Worm (Caenorhabditis elegans) whole organism, L1 larva: ENCODE measurements around the gene F54B3.2.
A peak's percentile ranks its signal among the peaks of the same experiment; 100 is the strongest.

ENCODE experiments used
- C04F5.9 ChIP-seq: sonication (generic microtip); optimal IDR thresholded peaks from 2 replicates; lab custom pipeline; 2016; ENCODE audit warnings: missing genetic modification characterization, missing compliant biosample characterization
- C34B4.2 ChIP-seq: sonication (generic microtip); optimal IDR thresholded peaks from 2 replicates; lab custom pipeline; 2017; ENCODE audit warnings: mild to moderate bottlenecking, missing genetic modification characterization, missing compliant biosample characterization
- F16B12.6 ChIP-seq: fragments of 150-350 bp; optimal IDR thresholded peaks from 2 replicates; lab custom pipeline; 2014; ENCODE audit warnings: missing biosample characterization, missing genetic modification characterization
- aha-1 ChIP-seq: fragments of 150-350 bp; optimal IDR thresholded peaks from 2 replicates; lab custom pipeline; 2014; ENCODE audit warnings: missing biosample characterization, missing genetic modification characterization
- alr-1 ChIP-seq: fragments of 200-800 bp; sonication (Bioruptor generic); optimal IDR thresholded peaks from 2 replicates; lab custom pipeline; 2018; ENCODE audit warnings: borderline replicate concordance, mild to moderate bottlenecking, missing genetic modification characterization, missing compliant biosample characterization
- blmp-1 ChIP-seq: fragments of 150-350 bp; optimal IDR thresholded peaks from 2 replicates; lab custom pipeline; 2014; ENCODE audit warnings: missing biosample characterization, missing genetic modification characterization
- ceh-63 ChIP-seq: fragments of 200-800 bp; sonication (Bioruptor generic); optimal IDR thresholded peaks from 2 replicates; lab custom pipeline; 2018; ENCODE audit warnings: mild to moderate bottlenecking, missing genetic modification characterization, missing compliant biosample characterization
- ceh-82 ChIP-seq, 3 experiments: fragments of 150-350 bp in 1 of 3; sonication (generic microtip) in 2 of 3; optimal IDR thresholded peaks; 2 replicates each; lab custom pipeline; 2014 to 2017; ENCODE audit warnings: missing biosample characterization in 3 of 3, missing genetic modification characterization in 3 of 3
- ceh-88 ChIP-seq: fragments of 200-800 bp; sonication (Bioruptor generic); IDR thresholded peaks from 2 replicates; pipeline ENCODE4 v1.3.6; 2022; ENCODE audit warnings: missing genetic modification characterization, missing compliant biosample characterization
- ceh-90 ChIP-seq: sonication (generic microtip); optimal IDR thresholded peaks from 2 replicates; lab custom pipeline; 2016; ENCODE audit warnings: missing genetic modification characterization, missing compliant biosample characterization
- ces-1 ChIP-seq: fragments of 150-350 bp; optimal IDR thresholded peaks from 2 replicates; lab custom pipeline; 2014; ENCODE audit warnings: missing biosample characterization, missing genetic modification reagents, missing genetic modification characterization
- efl-1 ChIP-seq, 4 experiments: fragments of 150-350 bp; optimal IDR thresholded peaks in 3 of 4; peaks in 1 of 4; 1 replicate in 1 of 4; 2 replicates in 3 of 4; lab custom pipeline; 2014; ENCODE audit warnings: missing biosample characterization in 2 of 4, missing genetic modification characterization in 2 of 4, missing genetic modification reagents in 2 of 4
- efl-3 ChIP-seq: fragments of 200-800 bp; sonication (Bioruptor generic); optimal IDR thresholded peaks from 2 replicates; lab custom pipeline; 2018; ENCODE audit warnings: mild to moderate bottlenecking, missing genetic modification characterization, missing compliant biosample characterization
- egl-13 ChIP-seq: sonication (generic microtip); optimal IDR thresholded peaks from 2 replicates; lab custom pipeline; 2016; ENCODE audit warnings: missing genotype, missing genetic modification reagents, missing genetic modification characterization, missing compliant biosample characterization
- egl-27 ChIP-seq, 2 experiments: fragments of 150-350 bp in 1 of 2; sonication (generic microtip); optimal IDR thresholded peaks; 3 replicates each; lab custom pipeline; 2017 to 2018; ENCODE audit warnings: missing biosample characterization in 2 of 2, missing genetic modification characterization in 2 of 2, missing genetic modification reagents in 2 of 2
- elt-2 ChIP-seq: sonication (generic microtip); optimal IDR thresholded peaks from 2 replicates; lab custom pipeline; 2016; ENCODE audit warnings: missing genetic modification characterization, mild to moderate bottlenecking, inconsistent platforms, missing compliant biosample characterization, missing genetic modification reagents
- elt-3 ChIP-seq, 6 experiments: fragments of 150-350 bp in 1 of 6; sonication (generic microtip); optimal IDR thresholded peaks; 2 replicates each; lab custom pipeline; 2017 to 2018; ENCODE audit warnings: missing biosample characterization in 6 of 6, missing genetic modification characterization in 6 of 6, inconsistent platforms in 1 of 6
- ets-5 ChIP-seq: fragments of 200-800 bp; sonication (Bioruptor generic); IDR thresholded peaks from 2 replicates; pipeline ENCODE4 v1.3.6; 2022; ENCODE audit warnings: missing genetic modification characterization, missing compliant biosample characterization
- fkh-4 ChIP-seq: sonication (generic microtip); optimal IDR thresholded peaks from 2 replicates; lab custom pipeline; 2016; ENCODE audit warnings: missing compliant biosample characterization, missing genetic modification characterization, borderline replicate concordance
- fkh-8 ChIP-seq: sonication (generic microtip); optimal IDR thresholded peaks from 2 replicates; lab custom pipeline; 2016; ENCODE audit warnings: mild to moderate bottlenecking, missing genetic modification characterization, missing compliant biosample characterization
- grh-1 ChIP-seq: fragments of 200-800 bp; sonication (Bioruptor generic); IDR thresholded peaks from 2 replicates; pipeline ENCODE4 v1.3.6; 2022; ENCODE audit warnings: missing genetic modification reagents, missing genetic modification characterization, missing compliant biosample characterization
- hpl-2 ChIP-seq: fragments of 150-350 bp; optimal IDR thresholded peaks from 2 replicates; lab custom pipeline; 2014; ENCODE audit warnings: missing biosample characterization, missing genetic modification reagents, missing genetic modification characterization
- irx-1 ChIP-seq: sonication (generic microtip); optimal IDR thresholded peaks from 2 replicates; lab custom pipeline; 2016; ENCODE audit warnings: missing genetic modification characterization, missing compliant biosample characterization
- isw-1 ChIP-seq: fragments of 200-800 bp; sonication (Bioruptor generic); IDR thresholded peaks from 2 replicates; pipeline ENCODE4 v1.3.6; 2022; ENCODE audit warnings: missing genetic modification characterization, missing compliant biosample characterization
- lin-13 ChIP-seq: fragments of 150-350 bp; optimal IDR thresholded peaks from 2 replicates; lab custom pipeline; 2014; ENCODE audit warnings: missing biosample characterization, missing genetic modification reagents, missing genetic modification characterization
- lin-35 ChIP-seq, 2 experiments: fragments of 150-350 bp; optimal IDR thresholded peaks; 2 replicates each; lab custom pipeline; 2014; ENCODE audit warnings: missing biosample characterization in 2 of 2, missing genetic modification characterization in 2 of 2, missing genetic modification reagents in 2 of 2
- lin-39 ChIP-seq: fragments of 150-350 bp; optimal IDR thresholded peaks from 2 replicates; lab custom pipeline; 2014; ENCODE audit warnings: missing biosample characterization, missing genetic modification reagents, missing genetic modification characterization
- lsy-2 ChIP-seq, 2 experiments: fragments of 150-350 bp; optimal IDR thresholded peaks; 2 replicates each; lab custom pipeline; 2014; ENCODE audit warnings: missing biosample characterization in 2 of 2, missing genetic modification characterization in 2 of 2
- mab-9 ChIP-seq: fragments of 200-800 bp; sonication (Bioruptor generic); IDR thresholded peaks from 2 replicates; pipeline ENCODE4 v1.3.6; 2022; ENCODE audit warnings: missing genetic modification reagents, missing genetic modification characterization, missing compliant biosample characterization
- mdl-1 ChIP-seq, 2 experiments: fragments of 150-350 bp; optimal IDR thresholded peaks; 2 replicates each; lab custom pipeline; 2014 to 2017; ENCODE audit warnings: missing biosample characterization in 2 of 2, missing genetic modification characterization in 2 of 2, inconsistent platforms in 1 of 2
- nhr-11 ChIP-seq: fragments of 150-350 bp; optimal IDR thresholded peaks from 2 replicates; lab custom pipeline; 2014; ENCODE audit warnings: missing biosample characterization, missing genetic modification characterization
- nhr-12 ChIP-seq: sonication (generic microtip); optimal IDR thresholded peaks from 2 replicates; lab custom pipeline; 2017; ENCODE audit warnings: missing biosample characterization, missing genetic modification characterization
- nhr-19 ChIP-seq: fragments of 200-800 bp; sonication (Bioruptor generic); conservative IDR thresholded peaks from 2 replicates; pipeline ENCODE4 v1.3.6; 2022; ENCODE audit warnings: missing genetic modification characterization, missing compliant biosample characterization
- nhr-20 ChIP-seq: sonication (generic microtip); optimal IDR thresholded peaks from 2 replicates; lab custom pipeline; 2016; ENCODE audit warnings: mild to moderate bottlenecking, missing genetic modification characterization, missing compliant biosample characterization
- nhr-237 ChIP-seq: fragments of 150-350 bp; optimal IDR thresholded peaks from 2 replicates; lab custom pipeline; 2014; ENCODE audit warnings: missing biosample characterization, missing genetic modification characterization
- nhr-28 ChIP-seq: fragments of 150-350 bp; optimal IDR thresholded peaks from 2 replicates; lab custom pipeline; 2014; ENCODE audit warnings: missing biosample characterization, missing genetic modification characterization
- nhr-71 ChIP-seq: sonication (generic microtip); optimal IDR thresholded peaks from 2 replicates; lab custom pipeline; 2016; ENCODE audit warnings: mild to moderate bottlenecking, missing genetic modification characterization, moderate library complexity, missing compliant biosample characterization
- pag-3 ChIP-seq: sonication (generic microtip); optimal IDR thresholded peaks from 2 replicates; lab custom pipeline; 2017; ENCODE audit warnings: missing genetic modification characterization, mild to moderate bottlenecking, missing compliant biosample characterization, antibody characterized with exemption, borderline replicate concordance; ENCODE audit not compliant: insufficient read depth
- snpc-4 ChIP-seq: fragments of 150-350 bp; optimal IDR thresholded peaks from 2 replicates; lab custom pipeline; 2014; ENCODE audit warnings: missing biosample characterization, missing genetic modification characterization
- snu-23 ChIP-seq: sonication (generic microtip); optimal IDR thresholded peaks from 2 replicates; lab custom pipeline; 2016; ENCODE audit warnings: missing genetic modification characterization, missing compliant biosample characterization
- sox-4 ChIP-seq: sonication (generic microtip); optimal IDR thresholded peaks from 2 replicates; lab custom pipeline; 2016; ENCODE audit warnings: missing genetic modification characterization, missing compliant biosample characterization
- sptf-1 ChIP-seq: fragments of 150-350 bp; optimal IDR thresholded peaks from 2 replicates; lab custom pipeline; 2014; ENCODE audit warnings: missing biosample characterization, missing genetic modification characterization
- sup-37 ChIP-seq: fragments of 200-800 bp; sonication (Bioruptor generic); optimal IDR thresholded peaks from 2 replicates; lab custom pipeline; 2018; ENCODE audit warnings: mild to moderate bottlenecking, missing genetic modification characterization, missing compliant biosample characterization
- tbx-2 ChIP-seq: sonication (generic microtip); optimal IDR thresholded peaks from 2 replicates; lab custom pipeline; 2016; ENCODE audit warnings: missing genetic modification characterization, missing compliant biosample characterization
- tlp-1 ChIP-seq: fragments of 150-350 bp; optimal IDR thresholded peaks from 2 replicates; lab custom pipeline; 2014; ENCODE audit warnings: missing biosample characterization, missing genetic modification characterization
- unc-62 ChIP-seq: fragments of 150-350 bp; optimal IDR thresholded peaks from 2 replicates; lab custom pipeline; 2014; ENCODE audit warnings: missing biosample characterization, missing genetic modification reagents, missing genetic modification characterization
- unc-86 ChIP-seq: sonication (generic microtip); optimal IDR thresholded peaks from 2 replicates; lab custom pipeline; 2016; ENCODE audit warnings: missing genetic modification characterization, missing compliant biosample characterization
- unc-98 ChIP-seq: fragments of 200-800 bp; sonication (Bioruptor generic); IDR thresholded peaks from 2 replicates; pipeline ENCODE4 v1.3.6; 2022; ENCODE audit warnings: missing genetic modification characterization, missing compliant biosample characterization
- zag-1 ChIP-seq: fragments of 150-350 bp; optimal IDR thresholded peaks from 2 replicates; lab custom pipeline; 2014; ENCODE audit warnings: missing biosample characterization, missing genetic modification characterization
- zip-4 ChIP-seq: fragments of 200-800 bp; sonication (Bioruptor generic); optimal IDR thresholded peaks from 2 replicates; lab custom pipeline; 2018; ENCODE audit warnings: mild to moderate bottlenecking, missing genetic modification characterization, moderate library complexity, missing compliant biosample characterization
- ztf-11 ChIP-seq, 2 experiments: sonication (generic microtip); optimal IDR thresholded peaks; 2 replicates each; lab custom pipeline; 2016 to 2017; ENCODE audit warnings: missing genetic modification characterization in 2 of 2, missing biosample characterization in 1 of 2, missing compliant biosample characterization in 1 of 2
- ztf-4 ChIP-seq: fragments of 150-350 bp; optimal IDR thresholded peaks from 2 replicates; lab custom pipeline; 2014; ENCODE audit warnings: missing biosample characterization, missing genetic modification characterization

The F54B3.2 gene

DNA sequence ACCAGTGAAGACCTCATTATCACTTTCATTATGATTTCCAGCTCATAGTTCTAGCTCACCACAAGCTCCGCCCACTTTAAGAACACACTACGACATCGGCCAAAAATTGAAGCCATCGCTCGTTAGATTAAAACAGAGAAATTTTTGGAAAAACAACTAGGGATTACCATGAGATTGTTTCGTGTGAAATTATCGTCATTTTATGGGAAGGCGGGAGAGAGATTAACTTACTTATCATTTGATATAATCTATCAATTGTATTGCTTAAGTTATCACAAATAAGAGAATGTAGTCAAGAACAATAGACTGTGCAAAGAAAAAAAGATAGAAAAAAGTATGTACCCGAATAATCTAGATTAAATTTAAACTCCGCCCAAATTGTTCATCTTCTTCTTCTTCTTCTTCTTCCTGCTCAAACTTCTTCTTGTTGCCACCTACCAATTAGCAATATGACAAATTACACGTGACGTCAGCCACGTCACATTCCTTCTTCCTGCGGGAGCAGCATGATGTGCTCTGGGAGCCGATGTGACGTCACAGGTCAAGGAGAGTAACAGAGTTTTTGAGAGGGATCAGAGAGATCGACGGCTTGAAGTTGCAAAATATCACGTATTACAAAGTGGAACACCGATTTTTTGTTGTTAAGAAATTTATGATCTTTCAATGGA is 30.3 kb upstream of the F54B3.2 start, which contains the start of gene nep-26:
nep-26 (minus strand) TSS at position 51 of the 668 bp plus-strand sequence.
- TF ChIP-seq ceh-88 (GFP tag; lab: Robert Waterston, UW): no peak
- TF ChIP-seq fkh-8 (tag; lab: Kevin White, UChicago): no peak
- TF ChIP-seq nhr-20 (tag; lab: Kevin White, UChicago): peak; percentile 66
- TF ChIP-seq snpc-4 (tag; lab: Kevin White, UChicago): no peak
- TF ChIP-seq C34B4.2 (tag; lab: Kevin White, UChicago): no peak
- peak in 1 of 2 experiments; percentile 63 for TF ChIP-seq mdl-1 (tag; optimal IDR thresholded peaks at IDR 0.05; lab: Kevin White, UChicago)
- no peak for TF ChIP-seq unc-98 (GFP tag; lab: Robert Waterston, UW)
- TF ChIP-seq nhr-237: no peak
- TF ChIP-seq lin-13: peak; percentile 24
- no peak for TF ChIP-seq nhr-28 (tag; lab: Kevin White, UChicago)
- TF ChIP-seq egl-13 (tag; lab: Kevin White, UChicago): no peak
- TF ChIP-seq aha-1: no peak
- TF ChIP-seq ceh-63 (GFP tag; lab: Kevin White, UChicago): no peak
- TF ChIP-seq lsy-2 (tag; optimal IDR thresholded peaks at IDR 0.05; lab: Kevin White, UChicago): peak; percentile 21 to 40
- TF ChIP-seq nhr-11: peak; percentile 6
- TF ChIP-seq irx-1 (tag; lab: Kevin White, UChicago): no peak
- TF ChIP-seq unc-62: no peak
- no peak for TF ChIP-seq ztf-11 (tag; optimal IDR thresholded peaks at IDR 0.05; lab: Kevin White, UChicago)
- no peak for TF ChIP-seq isw-1 (GFP tag; lab: Robert Waterston, UW)
- no peak for TF ChIP-seq egl-27 (tag; optimal IDR thresholded peaks at IDR 0.05; lab: Kevin White, UChicago)
- TF ChIP-seq ceh-82 (tag; optimal IDR thresholded peaks at IDR 0.05; lab: Kevin White, UChicago): no peak
- peak; percentile 90 for TF ChIP-seq nhr-71 (tag; lab: Kevin White, UChicago)
- no peak for TF ChIP-seq unc-86
- no peak for TF ChIP-seq mab-9 (GFP tag; lab: Robert Waterston, UW)
- TF ChIP-seq snu-23 (GFP tag; lab: Kevin White, UChicago): peak; percentile 51
- TF ChIP-seq pag-3: no peak
- TF ChIP-seq sox-4 (tag; lab: Kevin White, UChicago): no peak
- TF ChIP-seq lin-35 (GFP tag; optimal IDR thresholded peaks at IDR 0.05; lab: Kevin White, UChicago): peak in 1 of 2 experiments; percentile 9
- no peak for TF ChIP-seq grh-1 (GFP tag; lab: Robert Waterston, UW)
- no peak for TF ChIP-seq zip-4 (GFP tag; lab: Kevin White, UChicago)
- no peak for TF ChIP-seq C04F5.9 (tag; lab: Kevin White, UChicago)
- no peak for TF ChIP-seq blmp-1 (tag; lab: Kevin White, UChicago)
- TF ChIP-seq nhr-12 (tag; lab: Kevin White, UChicago): no peak
- TF ChIP-seq F16B12.6: no peak
- no peak for TF ChIP-seq sptf-1 (tag; lab: Kevin White, UChicago)
- TF ChIP-seq hpl-2 (GFP tag; lab: Kevin White, UChicago): no peak
- TF ChIP-seq efl-3 (GFP tag; lab: Kevin White, UChicago): no peak
- no peak for TF ChIP-seq ets-5 (GFP tag; lab: Robert Waterston, UW)
- TF ChIP-seq nhr-19 (GFP tag; lab: Robert Waterston, UW): peak; percentile 78
- no peak for TF ChIP-seq tlp-1 (tag; lab: Kevin White, UChicago)
- TF ChIP-seq sup-37 (GFP tag; lab: Kevin White, UChicago): no peak
- no peak for TF ChIP-seq fkh-4 (tag; lab: Kevin White, UChicago)
- no peak for TF ChIP-seq ces-1 (GFP tag; lab: Kevin White, UChicago)
- TF ChIP-seq alr-1 (tag; lab: Kevin White, UChicago): no peak
- peak; percentile 41 for TF ChIP-seq tbx-2 (tag; lab: Kevin White, UChicago)
- no peak for TF ChIP-seq elt-3 (tag; optimal IDR thresholded peaks at IDR 0.05; lab: Kevin White, UChicago)
- peak; percentile 77 for TF ChIP-seq ztf-4
- no peak for TF ChIP-seq zag-1 (tag; lab: Kevin White, UChicago)
- TF ChIP-seq lin-39 (tag; lab: Kevin White, UChicago): peak; percentile 80
- no peak for TF ChIP-seq elt-2
- TF ChIP-seq efl-1 (optimal IDR thresholded peaks at IDR 0.05; lab: Kevin White, UChicago): peak in 1 of 2 experiments; percentile 39
- no peak for TF ChIP-seq efl-1 (GFP tag; optimal IDR thresholded peaks at IDR 0.05 in 1 of 2; lab: Kevin White, UChicago)
- TF ChIP-seq ceh-90 (tag; lab: Kevin White, UChicago): no peak
